Worm (Caenorhabditis elegans): ENCODE measurements around the gene F13H10.5.
A peak's percentile ranks its signal among the peaks of the same experiment; 100 is the strongest.

- no peak for TF ChIP-seq snpc-4 (tag; optimal IDR thresholded peaks at IDR 0.05)
- no peak for TF ChIP-seq unc-62 (GFP tag; optimal IDR thresholded peaks at IDR 0.05)
- no peak for TF ChIP-seq ceh-82 (tag; optimal IDR thresholded peaks at IDR 0.05)
- TF ChIP-seq alr-1 (tag; optimal IDR thresholded peaks at IDR 0.05): no peak
- TF ChIP-seq elt-1 (tag; optimal IDR thresholded peaks at IDR 0.05): no peak
- peak; percentile 33 for TF ChIP-seq gmeb-1 (tag; optimal IDR thresholded peaks at IDR 0.05)
Observed at ce11 chrIV:10975968-10976367, 14.8 kb upstream of the F13H10.5 start.

All from whole organism, L2 larva.